Worm (Caenorhabditis elegans): ENCODE data around the gene irld-2.

ce11 chrX:13443283-13443682, 48.4 kb upstream of the irld-2 start:
- TF ChIP-seq fos-1 (tag; optimal IDR thresholded peaks at IDR 0.05): no peak
- TF ChIP-seq ceh-16 (tag; optimal IDR thresholded peaks at IDR 0.05): no peak
- TF ChIP-seq snpc-4 (tag; optimal IDR thresholded peaks at IDR 0.05): no peak
- TF ChIP-seq ztf-1 (GFP tag; conservative IDR thresholded peaks at IDR 0.05): no peak
- no peak for TF ChIP-seq ama-1 (optimal IDR thresholded peaks at IDR 0.05)
- TF ChIP-seq nhr-77 (tag; optimal IDR thresholded peaks at IDR 0.05): no peak
- TF ChIP-seq nhr-23 (tag; optimal IDR thresholded peaks at IDR 0.05): no peak
- no peak for TF ChIP-seq ZK546.5 (tag; optimal IDR thresholded peaks at IDR 0.05)
- TF ChIP-seq nhr-237 (tag; optimal IDR thresholded peaks at IDR 0.05): no peak

Data from whole organism, L2 larva.